Fruit fly (Drosophila melanogaster): ENCODE measurements around the gene Syn1.

Syn1 gene

DNA sequence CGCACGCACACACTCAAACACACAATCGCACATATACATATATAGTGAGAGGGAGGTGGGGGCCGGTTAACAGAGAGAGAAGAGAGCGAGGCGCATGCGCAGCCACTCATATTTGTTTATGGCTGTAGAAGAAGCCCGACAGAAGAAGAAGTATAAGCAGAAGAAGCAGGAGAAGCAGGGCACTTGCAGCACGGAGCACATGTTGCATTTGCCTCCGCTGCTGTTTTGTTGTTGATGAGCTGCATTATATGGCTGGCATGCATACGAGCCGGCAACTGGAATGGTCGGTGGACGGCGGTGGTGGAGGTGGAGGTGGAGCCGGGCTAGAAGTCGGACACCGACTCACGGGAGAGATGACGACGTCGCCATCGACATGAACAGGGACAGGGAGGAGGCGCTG, 30.1 kb upstream of the Syn1 start:
- TF ChIP-seq CG32121 (GFP tag; IDR thresholded peaks at IDR 0.05) (no peak), CG10348 (GFP tag; IDR thresholded peaks at IDR 0.05) (no peak), CG13204 (GFP tag; optimal IDR thresholded peaks at IDR 0.05) (peak; percentile 61), CG8159 (tag; optimal IDR thresholded peaks at IDR 0.05) (no peak), EcR (GFP tag; optimal IDR thresholded peaks at IDR 0.05) (peak; percentile 17), Pif1B (GFP tag; optimal IDR thresholded peaks at IDR 0.05) (no peak)

DNA sequence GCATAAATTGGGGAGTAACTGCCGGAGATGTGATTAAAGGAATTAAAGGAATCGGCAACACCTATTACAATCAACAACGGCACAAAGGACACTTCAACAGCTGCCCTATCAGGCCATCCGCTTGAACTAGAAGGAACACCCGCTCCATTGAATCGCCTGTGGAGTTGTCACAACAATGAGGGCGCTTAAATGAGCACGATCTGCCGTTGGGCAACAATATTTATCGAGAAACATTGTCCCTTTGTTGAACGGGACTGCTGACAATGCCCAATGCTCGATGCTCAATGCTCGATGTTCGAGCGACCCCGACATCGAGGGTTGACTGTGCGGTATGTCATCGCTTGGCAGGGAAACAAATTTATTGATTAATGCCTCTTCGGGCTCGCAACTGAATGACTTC, 17.5 kb upstream of the Syn1 start:
- TF ChIP-seq CG14655 (GFP tag; optimal IDR thresholded peaks at IDR 0.05) = no peak

DNA sequence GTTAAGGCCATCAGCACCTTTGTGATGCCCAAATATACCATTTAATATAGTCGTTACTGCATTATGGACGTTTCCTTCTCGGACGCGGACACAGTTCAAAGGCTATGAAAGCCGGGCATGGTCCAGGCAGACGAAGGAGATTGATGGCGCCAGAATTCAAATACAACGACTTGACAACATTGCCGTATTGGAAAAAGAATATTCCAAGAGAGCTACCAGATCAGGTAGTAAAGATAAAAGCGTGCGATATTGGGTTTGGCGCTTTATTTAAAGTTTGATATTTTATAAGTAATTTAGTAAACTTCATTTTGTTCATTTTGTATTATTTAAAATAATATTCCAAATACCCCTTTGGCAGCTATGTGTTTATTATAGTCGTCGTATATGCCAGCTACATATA, 3.5 kb upstream of the Syn1 start:
- TF ChIP-seq CG32121 (GFP tag; IDR thresholded peaks at IDR 0.05) = no peak
- no peak for TF ChIP-seq fd96Ca (GFP tag; IDR thresholded peaks at IDR 0.05)
- TF ChIP-seq D1 (tag; optimal IDR thresholded peaks at IDR 0.05) = peak; percentile 1
- TF ChIP-seq rn (GFP tag; IDR thresholded peaks at IDR 0.05) = no peak
- TF ChIP-seq Pif1B (GFP tag; optimal IDR thresholded peaks at IDR 0.05) = no peak
- no peak for TF ChIP-seq Ets98B (GFP tag; IDR thresholded peaks at IDR 0.05)
- no peak for TF ChIP-seq CG10348 (GFP tag; IDR thresholded peaks at IDR 0.05)

DNA sequence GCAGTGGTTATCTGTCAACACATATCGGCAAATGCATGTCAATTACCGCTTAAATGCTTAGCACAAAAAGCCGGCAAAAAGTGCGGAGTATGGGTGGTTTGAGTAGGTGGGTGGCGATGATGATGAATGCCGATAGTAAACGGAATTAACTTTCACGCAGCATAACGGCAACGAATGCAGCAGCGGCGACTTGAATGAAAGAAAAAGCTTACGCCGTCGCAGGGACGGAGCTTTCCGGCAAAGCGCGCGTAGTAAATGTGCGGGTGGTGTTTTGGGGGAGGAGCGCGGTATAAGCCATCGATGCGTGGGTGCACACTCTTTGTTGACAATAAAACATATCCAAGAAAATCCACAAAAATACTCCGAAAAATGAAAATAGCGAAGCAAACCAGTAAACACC, 819 bp downstream of the Syn1 start, which contains the start of gene CG7370:
CG7370 (plus strand) TSS at position 301 of the 400 bp plus-strand sequence.
- TF ChIP-seq CG4496 (GFP tag; IDR thresholded peaks at IDR 0.05) (no peak), Ets98B (GFP tag; IDR thresholded peaks at IDR 0.05) (no peak), CG8159 (tag; optimal IDR thresholded peaks at IDR 0.05) (no peak), gl (tag; optimal IDR thresholded peaks at IDR 0.05) (no peak), CG10348 (GFP tag; IDR thresholded peaks at IDR 0.05) (no peak), CG8301 (tag; optimal IDR thresholded peaks at IDR 0.05) (no peak)

DNA sequence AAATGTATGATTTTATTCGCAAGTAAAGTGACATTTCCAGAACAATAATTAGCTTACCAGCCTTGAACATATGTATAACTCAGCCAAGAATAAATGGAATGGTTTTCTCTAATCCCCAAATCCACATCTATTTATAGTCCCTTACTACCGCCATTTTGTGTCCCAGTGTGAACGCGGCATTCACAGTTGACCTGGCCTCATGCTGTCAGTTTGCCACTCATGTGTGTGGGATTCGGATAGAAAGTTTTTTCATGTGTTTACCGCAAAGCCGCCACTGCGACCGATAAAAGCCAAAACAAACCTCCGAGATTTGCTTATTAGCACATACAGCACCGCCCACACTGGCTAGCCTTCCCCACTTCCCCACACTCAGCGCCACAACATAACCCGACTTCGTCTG, 4.4 kb downstream of the Syn1 start:
- TF ChIP-seq CG8159 (tag; optimal IDR thresholded peaks at IDR 0.05) (no peak), EcR (GFP tag; optimal IDR thresholded peaks at IDR 0.05) (no peak), rn (GFP tag; IDR thresholded peaks at IDR 0.05) (no peak), fd96Ca (GFP tag; IDR thresholded peaks at IDR 0.05) (no peak), CG10348 (GFP tag; IDR thresholded peaks at IDR 0.05) (no peak)

DNA sequence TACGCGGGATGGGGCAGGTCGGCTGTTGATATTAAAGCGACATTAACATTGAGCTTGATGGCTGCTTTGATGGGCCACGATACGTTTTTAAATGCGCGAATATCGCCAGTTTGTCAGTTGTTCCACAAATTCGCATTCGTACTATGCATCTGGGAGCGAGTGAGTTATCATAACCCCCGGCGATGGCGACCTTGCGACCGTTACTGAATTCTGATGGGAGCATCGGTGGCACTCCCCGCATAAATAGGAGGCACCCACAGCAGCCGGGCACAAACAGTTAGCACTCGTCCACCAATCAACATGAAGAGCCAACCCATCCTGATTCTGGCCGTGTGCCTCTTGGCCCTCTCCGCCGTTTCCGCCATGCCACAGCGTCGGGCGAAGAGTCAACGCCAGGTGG, 13.5 kb downstream of the Syn1 start, which contains the start of gene CG14564:
CG14564 (plus strand) TSS at position 301 of the 400 bp plus-strand sequence.
- TF ChIP-seq EcR (GFP tag; optimal IDR thresholded peaks at IDR 0.05) (no peak), CG8301 (tag; optimal IDR thresholded peaks at IDR 0.05) (no peak), CG4496 (GFP tag; IDR thresholded peaks at IDR 0.05) (no peak), rn (GFP tag; IDR thresholded peaks at IDR 0.05) (no peak), CG17806 (tag; optimal IDR thresholded peaks at IDR 0.05) (no peak), gl (tag; optimal IDR thresholded peaks at IDR 0.05) (no peak), Pif1A (GFP tag; optimal IDR thresholded peaks at IDR 0.05) (no peak), Snoo (tag; optimal IDR thresholded peaks at IDR 0.05) (no peak), D1 (tag; optimal IDR thresholded peaks at IDR 0.05) (no peak), CG32121 (GFP tag; IDR thresholded peaks at IDR 0.05) (no peak), Pif1B (GFP tag; optimal IDR thresholded peaks at IDR 0.05) (no peak), CG15710 (tag; optimal IDR thresholded peaks at IDR 0.05) (no peak), fd96Ca (GFP tag; IDR thresholded peaks at IDR 0.05) (no peak), CG14655 (GFP tag; optimal IDR thresholded peaks at IDR 0.05) (no peak), CG13204 (GFP tag; optimal IDR thresholded peaks at IDR 0.05) (no peak)

DNA sequence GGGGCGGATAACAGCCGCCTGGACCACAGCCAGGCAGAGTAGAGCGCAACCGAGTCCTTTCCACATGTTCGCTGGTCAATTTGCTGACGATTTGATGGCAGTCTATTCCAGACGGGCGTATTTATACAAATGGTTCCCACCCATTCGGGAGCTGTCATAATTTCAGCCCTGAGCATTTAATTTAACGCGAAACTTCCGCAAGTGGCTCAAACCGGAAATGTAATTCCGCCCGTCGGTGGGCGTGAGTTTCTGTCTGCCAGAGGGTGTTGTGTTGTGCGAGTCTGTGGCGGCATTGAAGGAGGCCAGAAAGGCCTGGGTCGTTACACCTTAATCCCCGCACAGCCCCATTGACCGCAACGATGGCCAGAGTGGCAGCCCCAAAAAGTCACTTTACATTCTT, 26.2 kb downstream of the Syn1 start, which contains the start of gene CG14565:
CG14565 (minus strand) TSS at position 101 of the 400 bp plus-strand sequence.
- TF ChIP-seq CG10348 (GFP tag; IDR thresholded peaks at IDR 0.05) (no peak), rn (GFP tag; IDR thresholded peaks at IDR 0.05) (no peak), D1 (tag; optimal IDR thresholded peaks at IDR 0.05) (no peak), CG34367 (tag; optimal IDR thresholded peaks at IDR 0.05) (no peak), EcR (GFP tag; optimal IDR thresholded peaks at IDR 0.05) (no peak), gl (tag; optimal IDR thresholded peaks at IDR 0.05) (no peak)

DNA sequence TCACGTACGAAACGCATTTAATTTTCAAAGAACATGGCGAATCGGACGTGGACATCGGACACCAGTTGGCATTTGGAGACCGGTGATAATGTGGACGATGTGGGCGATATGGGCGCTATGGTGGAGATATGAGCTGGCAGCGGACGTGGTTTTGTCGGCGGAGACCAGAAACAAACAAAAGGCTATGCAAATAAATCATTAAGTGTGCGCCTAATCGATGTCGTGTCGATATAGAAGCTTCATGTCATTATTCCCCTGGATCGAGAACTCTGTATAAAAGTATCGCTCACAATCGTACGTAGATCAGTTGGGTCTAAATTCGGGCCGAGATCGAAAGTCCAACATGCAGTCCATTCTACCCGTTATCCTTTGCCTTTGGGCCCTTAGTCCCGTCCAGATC, 29.1 kb downstream of the Syn1 start, which contains the start of gene CG14572:
CG14572 (plus strand) TSS at position 301 of the 400 bp plus-strand sequence.
- TF ChIP-seq D1 (tag; optimal IDR thresholded peaks at IDR 0.05) (no peak), Snoo (tag; optimal IDR thresholded peaks at IDR 0.05) (no peak), CG17806 (tag; optimal IDR thresholded peaks at IDR 0.05) (no peak), CG8301 (tag; optimal IDR thresholded peaks at IDR 0.05) (no peak), fd96Ca (GFP tag; IDR thresholded peaks at IDR 0.05) (no peak), CG34367 (tag; optimal IDR thresholded peaks at IDR 0.05) (no peak), Pif1A (GFP tag; optimal IDR thresholded peaks at IDR 0.05) (no peak), CG8159 (tag; optimal IDR thresholded peaks at IDR 0.05) (no peak), CG4496 (GFP tag; IDR thresholded peaks at IDR 0.05) (no peak), CG14655 (GFP tag; optimal IDR thresholded peaks at IDR 0.05) (no peak), Ets98B (GFP tag; IDR thresholded peaks at IDR 0.05) (no peak), CG13204 (GFP tag; optimal IDR thresholded peaks at IDR 0.05) (no peak)

All from whole organism, pupa.